Fruit fly (Drosophila melanogaster) whole organism, embryonic: ENCODE measurements around the gene Cnep1r2.

Experiments used
- Antp ChIP-seq: fragments of 200-800 bp; sonication (Bioruptor generic); optimal IDR thresholded peaks from 3 replicates; lab custom pipeline; 2016; ENCODE audit warnings: missing biosample characterization, missing genetic modification characterization
- CG10274 ChIP-seq: fragments of 200-800 bp; sonication (Bioruptor generic); optimal IDR thresholded peaks from 3 replicates; lab custom pipeline; 2017; ENCODE audit warnings: missing biosample characterization, mild to moderate bottlenecking, missing genetic modification characterization
- CG12391 ChIP-seq: fragments of 200-800 bp; sonication (Bioruptor generic); optimal IDR thresholded peaks from 3 replicates; lab custom pipeline; 2018; ENCODE audit warnings: missing biosample characterization, mild to moderate bottlenecking, missing genetic modification characterization, moderate library complexity
- CG13775 ChIP-seq: fragments of 200-800 bp; sonication (Bioruptor generic); optimal IDR thresholded peaks from 3 replicates; lab custom pipeline; 2017; ENCODE audit warnings: missing biosample characterization, mild to moderate bottlenecking, missing genetic modification characterization
- CG14667 ChIP-seq: fragments of 200-800 bp; sonication (Bioruptor generic); IDR thresholded peaks from 2 replicates; pipeline ENCODE4 v1.3.6; 2022; ENCODE audit warnings: missing biosample characterization, missing genetic modification characterization
- CG14710 ChIP-seq: fragments of 200-800 bp; sonication (Bioruptor generic); optimal IDR thresholded peaks from 3 replicates; lab custom pipeline; 2019; ENCODE audit warnings: missing biosample characterization, mild to moderate bottlenecking, missing genetic modification characterization, moderate library complexity
- CG15479 ChIP-seq: fragments of 200-800 bp; sonication (Bioruptor generic); optimal IDR thresholded peaks from 3 replicates; lab custom pipeline; 2019; ENCODE audit warnings: missing biosample characterization, mild to moderate bottlenecking, missing genetic modification characterization, moderate library complexity
- CG16815 ChIP-seq: fragments of 200-800 bp; sonication (Bioruptor generic); optimal IDR thresholded peaks from 3 replicates; lab custom pipeline; 2017; ENCODE audit warnings: missing biosample characterization, mild to moderate bottlenecking, missing genetic modification characterization
- CG17568 ChIP-seq: fragments of 200-800 bp; sonication (Bioruptor generic); optimal IDR thresholded peaks from 2 replicates; lab custom pipeline; 2018; ENCODE audit warnings: missing biosample characterization, mild to moderate bottlenecking, missing genetic modification characterization, moderate library complexity
- CG17612 ChIP-seq: fragments of 200-800 bp; sonication (Bioruptor generic); IDR thresholded peaks from 2 replicates; pipeline ENCODE4 v1.3.6; 2022; ENCODE audit warnings: missing biosample characterization, missing genetic modification characterization
- CG18011 ChIP-seq: fragments of 200-800 bp; sonication (Bioruptor generic); optimal IDR thresholded peaks from 2 replicates; lab custom pipeline; 2017; ENCODE audit warnings: missing biosample characterization, missing genetic modification characterization, mild to moderate bottlenecking, moderate library complexity, missing genotype
- CG2202 ChIP-seq: fragments of 200-800 bp; sonication (Bioruptor generic); optimal IDR thresholded peaks from 2 replicates; lab custom pipeline; 2018; ENCODE audit warnings: missing biosample characterization, mild to moderate bottlenecking, missing genetic modification characterization
- CG2875 ChIP-seq: fragments of 200-800 bp; sonication (Bioruptor generic); optimal IDR thresholded peaks from 2 replicates; lab custom pipeline; 2017; ENCODE audit warnings: missing biosample characterization, mild to moderate bottlenecking, missing genetic modification characterization, missing genetic modification reagents
- CG31441 ChIP-seq: fragments of 200-800 bp; sonication (Bioruptor generic); IDR thresholded peaks from 2 replicates; pipeline ENCODE4 v1.3.6; 2022; ENCODE audit warnings: missing biosample characterization, missing genetic modification characterization
- CG3281 ChIP-seq: fragments of 200-800 bp; sonication (Bioruptor generic); optimal IDR thresholded peaks from 3 replicates; lab custom pipeline; 2017; ENCODE audit warnings: missing biosample characterization, mild to moderate bottlenecking, missing genetic modification characterization
- CG3726 ChIP-seq: fragments of 200-800 bp; sonication (Bioruptor generic); IDR thresholded peaks from 3 replicates; pipeline ENCODE4, ENCODE4 v1.3.6; 2022; ENCODE audit warnings: missing biosample characterization, missing genetic modification characterization
- CG4730 ChIP-seq: fragments of 200-800 bp; sonication (Bioruptor generic); IDR thresholded peaks from 2 replicates; pipeline ENCODE4 v1.3.6; 2022; ENCODE audit warnings: missing biosample characterization, missing genetic modification characterization
- CG7963 ChIP-seq: fragments of 200-800 bp; sonication (Bioruptor generic); IDR thresholded peaks from 3 replicates; pipeline ENCODE4 v1.3.6; 2022; ENCODE audit warnings: missing biosample characterization, missing genetic modification characterization; ENCODE audit not compliant: partially characterized antibody
- CG8924 ChIP-seq: fragments of 200-800 bp; optimal IDR thresholded peaks from 3 replicates; lab custom pipeline; 2019; ENCODE audit warnings: missing biosample characterization, mild to moderate bottlenecking, missing genetic modification characterization, moderate library complexity
- GATAe ChIP-seq: fragments of 200-800 bp; sonication (Bioruptor generic); conservative IDR thresholded peaks from 2 replicates; pipeline ENCODE4 v1.3.6; 2022; ENCODE audit warnings: missing biosample characterization, missing genetic modification characterization
- Hr3 ChIP-seq: fragments of 200-800 bp; sonication (Bioruptor generic); optimal IDR thresholded peaks from 3 replicates; lab custom pipeline; 2016; ENCODE audit warnings: missing biosample characterization, missing genetic modification characterization
- Kr ChIP-seq: fragments of 200-800 bp; sonication (Bioruptor generic); optimal IDR thresholded peaks from 2 replicates; lab custom pipeline; 2017; ENCODE audit warnings: missing biosample characterization, mild to moderate bottlenecking, missing genetic modification characterization
- NFAT ChIP-seq: fragments of 200-800 bp; sonication (Bioruptor generic); IDR thresholded peaks from 2 replicates; pipeline ENCODE4 v1.3.6; 2022; ENCODE audit warnings: missing biosample characterization, missing genetic modification characterization
- Nf-YB ChIP-seq: fragments of 200-800 bp; sonication (Bioruptor generic); optimal IDR thresholded peaks from 3 replicates; lab custom pipeline; 2019; ENCODE audit warnings: missing biosample characterization, mild to moderate bottlenecking, missing genetic modification characterization, moderate library complexity
- Oaz ChIP-seq: fragments of 200-800 bp; sonication (Bioruptor generic); IDR thresholded peaks from 2 replicates; pipeline ENCODE4 v1.3.6; 2022; ENCODE audit warnings: missing biosample characterization, missing genetic modification characterization
- Rfx ChIP-seq: fragments of 200-800 bp; sonication (Bioruptor generic); IDR thresholded peaks from 2 replicates; pipeline ENCODE4 v1.3.6; 2022; ENCODE audit warnings: missing biosample characterization, missing genetic modification characterization
- Scr ChIP-seq: fragments of 200-800 bp; sonication (Bioruptor generic); IDR thresholded peaks from 2 replicates; pipeline ENCODE4 v1.3.6; 2022; ENCODE audit warnings: missing biosample characterization, missing genetic modification characterization; ENCODE audit not compliant: partially characterized antibody
- Trl ChIP-seq, 3 experiments: fragments of >200 bp in 2 of 3; fragments of 200-800 bp in 1 of 3; sonication (Bioruptor generic) in 1 of 3; optimal IDR thresholded peaks; 2 replicates in 1 of 3; 3 replicates in 2 of 3; lab custom pipeline; 2016 to 2017; ENCODE audit warnings: missing biosample characterization in 1 of 3, missing genetic modification characterization in 1 of 3
- bcd ChIP-seq: fragments of 200-800 bp; sonication (Bioruptor generic); optimal IDR thresholded peaks from 2 replicates; lab custom pipeline; 2017; ENCODE audit warnings: missing biosample characterization, mild to moderate bottlenecking, missing genetic modification characterization
- bsh ChIP-seq, 2 experiments: fragments of 200-800 bp; sonication (Bioruptor generic); optimal IDR thresholded peaks; 2 replicates each; lab custom pipeline; 2017 to 2018; ENCODE audit warnings: mild to moderate bottlenecking in 2 of 2, missing biosample characterization in 2 of 2, missing genetic modification characterization in 2 of 2, moderate library complexity in 1 of 2
- chm ChIP-seq: fragments of 200-800 bp; sonication (Bioruptor generic); IDR thresholded peaks from 2 replicates; pipeline ENCODE4 v1.3.6; 2022; ENCODE audit warnings: missing biosample characterization, missing genetic modification characterization
- chn ChIP-seq: fragments of 200-800 bp; sonication (Bioruptor generic); optimal IDR thresholded peaks from 2 replicates; lab custom pipeline; 2016; ENCODE audit warnings: missing biosample characterization, missing genetic modification characterization
- dm ChIP-seq: fragments of 200-800 bp; sonication (Bioruptor generic); optimal IDR thresholded peaks from 3 replicates; lab custom pipeline; 2016; ENCODE audit warnings: missing biosample characterization, missing genetic modification characterization
- emc ChIP-seq: fragments of 200-800 bp; sonication (Bioruptor generic); optimal IDR thresholded peaks from 2 replicates; lab custom pipeline; 2016; ENCODE audit warnings: missing biosample characterization, missing genetic modification characterization
- eyg ChIP-seq: fragments of 200-800 bp; sonication (Bioruptor generic); optimal IDR thresholded peaks from 3 replicates; lab custom pipeline; 2016; ENCODE audit warnings: missing biosample characterization, missing genetic modification characterization
- fru ChIP-seq: fragments of >200 bp; optimal IDR thresholded peaks from 2 replicates; lab custom pipeline; 2017
- gsb ChIP-seq: fragments of 200-800 bp; sonication (Bioruptor generic); IDR thresholded peaks from 2 replicates; pipeline ENCODE4 v1.3.6; 2022; ENCODE audit warnings: missing biosample characterization, missing genetic modification characterization
- lola ChIP-seq, 3 experiments: fragments of >200 bp in 2 of 3; fragments of 200-800 bp in 1 of 3; sonication (Bioruptor generic) in 1 of 3; optimal IDR thresholded peaks; 2 replicates each; lab custom pipeline; 2017 to 2019; ENCODE audit warnings: missing biosample characterization in 3 of 3, missing genetic modification characterization in 3 of 3, mild to moderate bottlenecking in 1 of 3, moderate library complexity in 1 of 3
- maf-S ChIP-seq: fragments of 200-800 bp; sonication (Bioruptor generic); optimal IDR thresholded peaks from 2 replicates; lab custom pipeline; 2016; ENCODE audit warnings: missing biosample characterization, missing genetic modification characterization
- nerfin-2 ChIP-seq: fragments of 200-800 bp; sonication (Bioruptor generic); IDR thresholded peaks from 2 replicates; pipeline ENCODE4 v1.3.6; 2022; ENCODE audit warnings: missing biosample characterization, missing genetic modification characterization; ENCODE audit not compliant: partially characterized antibody
- pan ChIP-seq, 4 experiments: fragments of >200 bp in 3 of 4; fragments of 200-800 bp in 1 of 4; sonication (Bioruptor generic) in 1 of 4; optimal IDR thresholded peaks in 3 of 4; IDR thresholded peaks in 1 of 4; 2 replicates each; pipeline versions ENCODE4 v1.3.6 to Lab custom; 2017 to 2022; ENCODE audit warnings: missing biosample characterization in 2 of 4, missing genetic modification characterization in 2 of 4, mixed read lengths in 1 of 4
- pfk ChIP-seq: fragments of 200-800 bp; sonication (Bioruptor generic); optimal IDR thresholded peaks from 2 replicates; lab custom pipeline; 2018; ENCODE audit warnings: missing biosample characterization, mild to moderate bottlenecking, missing genetic modification characterization, moderate library complexity
- sim ChIP-seq: fragments of 200-800 bp; sonication (Bioruptor generic); IDR thresholded peaks from 2 replicates; pipeline ENCODE4 v1.3.6; 2022; ENCODE audit warnings: missing biosample characterization, missing genetic modification characterization
- sima ChIP-seq: fragments of 200-800 bp; sonication (Bioruptor generic); optimal IDR thresholded peaks from 2 replicates; lab custom pipeline; 2016; ENCODE audit warnings: missing biosample characterization, missing genetic modification characterization
- tll ChIP-seq, 2 experiments: fragments of 200-800 bp in 1 of 2; fragments of >200 bp in 1 of 2; sonication (Bioruptor generic) in 1 of 2; optimal IDR thresholded peaks; 2 replicates each; lab custom pipeline; 2017 to 2019; ENCODE audit warnings: missing biosample characterization in 2 of 2, missing genetic modification characterization in 2 of 2, mild to moderate bottlenecking in 1 of 2, moderate library complexity in 1 of 2
- toy ChIP-seq: fragments of 200-800 bp; sonication (Bioruptor generic); IDR thresholded peaks from 2 replicates; pipeline ENCODE4 v1.3.6; 2022; ENCODE audit warnings: missing biosample characterization, missing genetic modification characterization
- z ChIP-seq: fragments of 200-800 bp; sonication (Bioruptor generic); IDR thresholded peaks from 3 replicates; pipeline ENCODE4 v1.3.6; 2022; ENCODE audit warnings: missing biosample characterization, missing genetic modification characterization
- zfh1 ChIP-seq: fragments of 200-800 bp; sonication (Bioruptor generic); IDR thresholded peaks from 3 replicates; pipeline ENCODE4 v1.3.6; 2022; ENCODE audit warnings: missing biosample characterization, missing genetic modification characterization

Gene Cnep1r2

DNA sequence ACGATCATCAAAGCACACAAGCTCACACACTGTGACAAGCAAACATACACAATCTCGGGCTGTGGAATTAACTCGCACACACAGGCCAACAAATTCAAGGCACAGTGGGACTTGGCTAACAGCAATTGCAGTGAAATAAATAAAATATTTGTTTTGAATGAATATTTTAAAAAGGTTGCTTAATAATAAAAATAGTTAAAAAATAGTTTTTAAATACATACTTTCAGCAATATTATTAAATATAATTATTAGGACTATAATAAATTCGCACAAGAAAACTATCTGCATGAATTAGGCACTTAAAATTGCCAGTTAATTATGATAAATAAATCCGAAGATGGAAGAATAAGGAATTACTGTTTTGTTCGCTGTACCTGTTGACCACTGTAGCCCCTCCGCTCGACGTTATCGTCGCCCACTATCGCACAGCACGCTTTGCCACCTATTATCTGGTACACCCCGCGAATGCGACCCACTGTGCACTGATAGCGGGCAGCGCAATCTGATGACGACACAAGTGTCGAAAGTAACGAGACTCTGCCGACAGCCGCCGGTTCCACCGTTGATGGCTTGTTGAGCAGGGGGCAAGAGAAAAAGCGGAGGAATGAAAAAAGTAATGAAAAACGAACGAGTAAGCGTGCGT lies 44.9 kb downstream of the Cnep1r2 start (continued):
- TF ChIP-seq lola (GFP tag; optimal IDR thresholded peaks at IDR 0.05; lab: Kevin White, UChicago) (peak in 1 of 3 experiments; percentile 98), bcd (GFP tag; lab: Kevin White, UChicago) (peak; percentile 99), CG31441 (GFP tag; lab: Robert Waterston, UW) (peak; percentile 99), Trl (optimal IDR thresholded peaks at IDR 0.05; lab: Kevin White, UChicago) (no peak), Trl (GFP tag; optimal IDR thresholded peaks at IDR 0.05; lab: Kevin White, UChicago) (peak; percentile 67), CG14710 (peak; percentile 97), CG18011 (GFP tag; lab: Kevin White, UChicago) (peak; percentile 89), Oaz (GFP tag; lab: Robert Waterston, UW) (peak; percentile 93), Nf-YB (GFP tag; lab: Kevin White, UChicago) (peak; percentile 89), chn (GFP tag; lab: Kevin White, UChicago) (peak; percentile 92), CG4730 (GFP tag; lab: Robert Waterston, UW) (peak; percentile 94), CG2875 (GFP tag; lab: Kevin White, UChicago) (peak; percentile 97), CG8924 (tag; lab: Kevin White, UChicago) (peak; percentile 99), GATAe (peak; percentile 96), Hr3 (GFP tag; lab: Kevin White, UChicago) (peak; percentile 98), CG15479 (GFP tag; lab: Kevin White, UChicago) (peak; percentile 98), NFAT (peak; percentile 86), maf-S (peak; percentile 82), Kr (GFP tag; lab: Kevin White, UChicago) (peak; percentile 67), sima (peak; percentile 42), CG7963 (GFP tag; lab: Robert Waterston, UW) (0 out of 3 replicates have a peak, but pooled peaks have one; percentile 26), nerfin-2 (0 out of 2 replicates have a peak, but pooled peaks have one; percentile 25), dm (peak; percentile 69), tll (GFP tag; optimal IDR thresholded peaks at IDR 0.05; lab: Kevin White, UChicago) (peak in 1 of 2 experiments; percentile 17), gsb (GFP tag; lab: Robert Waterston, UW) (peak; percentile 95), z (GFP tag; lab: Robert Waterston, UW) (no peak), CG17612 (GFP tag; lab: Robert Waterston, UW) (peak; percentile 92), pan (optimal IDR thresholded peaks at IDR 0.05; lab: Kevin White, UChicago) (no peak), pan (GFP tag; optimal IDR thresholded peaks at IDR 0.05 in 1 of 2, IDR thresholded peaks at IDR 0.05 in 1 of 2) (peak in 1 of 2 experiments; percentile 96), chm (GFP tag; lab: Robert Waterston, UW) (peak; percentile 89), CG14667 (GFP tag; lab: Robert Waterston, UW) (peak; percentile 94), CG2202 (tag; lab: Kevin White, UChicago) (peak; percentile 92), CG10274 (GFP tag; lab: Kevin White, UChicago) (peak; percentile 93), CG16815 (peak; percentile 98), pfk (GFP tag; lab: Kevin White, UChicago) (peak; percentile 28), Rfx (GFP tag; lab: Robert Waterston, UW) (peak; percentile 97), eyg (GFP tag; lab: Kevin White, UChicago) (peak; percentile 39), toy (peak; percentile 92), CG12391 (tag; lab: Kevin White, UChicago) (peak; percentile 99), sim (GFP tag; lab: Robert Waterston, UW) (peak; percentile 86), Antp (GFP tag; lab: Kevin White, UChicago) (peak; percentile 81), fru (lab: Kevin White, UChicago) (no peak), bsh (GFP tag; optimal IDR thresholded peaks at IDR 0.05; lab: Kevin White, UChicago) (peak; percentile 96 to 97), Scr (GFP tag; lab: Robert Waterston, UW) (peak; percentile 9; the same call in 1 of the 2 replicates), CG13775 (peak; percentile 99), zfh1 (peak; percentile 93), emc (peak; percentile 71), CG3726 (GFP tag; lab: Robert Waterston, UW) (peak; percentile 94; the same call in 2 of the 3 replicates), CG17568 (GFP tag; lab: Kevin White, UChicago) (peak; percentile 94), CG3281 (peak; percentile 99)
